Worm (Caenorhabditis elegans): ENCODE results near the gene srd-7.

DNA sequence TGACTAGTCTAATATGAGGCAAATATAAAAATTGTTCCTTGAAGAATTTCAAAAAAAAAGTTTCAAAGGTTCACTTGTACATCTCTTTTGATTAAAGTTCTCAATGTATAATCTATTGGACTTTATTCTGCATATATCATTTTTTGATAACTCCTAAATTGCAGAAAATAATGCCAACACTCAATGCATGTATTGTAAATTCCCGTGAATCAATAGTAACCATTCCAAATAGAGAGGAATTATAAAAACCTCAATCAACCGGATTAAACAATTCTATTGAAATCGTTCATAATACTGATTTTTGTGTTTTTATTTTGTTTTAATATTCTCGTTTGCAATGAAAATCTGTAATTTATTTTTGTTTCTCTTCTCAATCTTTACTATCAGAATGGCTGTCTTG, 21.6 kb downstream of the srd-7 start, which contains the start of gene T25B9.12:
- TF ChIP-seq snpc-4 (tag; optimal IDR thresholded peaks at IDR 0.05) (no peak), elt-3 (tag; optimal IDR thresholded peaks at IDR 0.05) (no peak), mep-1 (tag; optimal IDR thresholded peaks at IDR 0.05) (no peak), lin-13 (tag; optimal IDR thresholded peaks at IDR 0.05) (no peak), elt-1 (tag; optimal IDR thresholded peaks at IDR 0.05; ENCODE audit: borderline replicate concordance, insufficient read depth) (no peak), mls-2 (tag; optimal IDR thresholded peaks at IDR 0.05) (no peak), ceh-39 (tag; optimal IDR thresholded peaks at IDR 0.05) (no peak), sem-2 (GFP tag; optimal IDR thresholded peaks at IDR 0.05) (no peak), unc-39 (tag; optimal IDR thresholded peaks at IDR 0.05) (no peak), ztf-11 (tag; optimal IDR thresholded peaks at IDR 0.05) (no peak)

All from whole organism, mixed stage, embryonic.